Worm (Caenorhabditis elegans): ENCODE measurements around the gene rgs-11.

Gene rgs-11

ce11 chrX:14975467-14976167 is 11.3 kb downstream of the rgs-11 start, which contains the start of gene F20D1.3 (continued):
- peak; percentile 99 for TF ChIP-seq fos-1 (tag; optimal IDR thresholded peaks at IDR 0.05)

- TF ChIP-seq lin-11 (tag; optimal IDR thresholded peaks at IDR 0.05) (no peak), snpc-4 (tag; optimal IDR thresholded peaks at IDR 0.05) (no peak), elt-3 (tag; optimal IDR thresholded peaks at IDR 0.05) (no peak), gmeb-1 (tag; optimal IDR thresholded peaks at IDR 0.05) (no peak), sma-9 (GFP tag; optimal IDR thresholded peaks at IDR 0.05) (no peak), sma-9 (tag; optimal IDR thresholded peaks at IDR 0.05) (no peak), egl-27 (tag; optimal IDR thresholded peaks at IDR 0.05) (no peak), mdl-1 (tag; optimal IDR thresholded peaks at IDR 0.05) (no peak), lin-13 (GFP tag; optimal IDR thresholded peaks at IDR 0.05) (no peak), nhr-129 (tag; optimal IDR thresholded peaks at IDR 0.05) (no peak), unc-62 (GFP tag; optimal IDR thresholded peaks at IDR 0.05) (no peak), nhr-21 (tag; optimal IDR thresholded peaks at IDR 0.05) (no peak), sem-4 (tag; optimal IDR thresholded peaks at IDR 0.05) (no peak), lin-39 (tag; optimal IDR thresholded peaks at IDR 0.05) (no peak), peb-1 (tag; optimal IDR thresholded peaks at IDR 0.05) (no peak)
Measured at ce11 chrX:14976840-14977534, 12.6 kb downstream of the rgs-11 start.

ce11 chrX:14978756-14979155 is 14.4 kb downstream of the rgs-11 start:
- TF ChIP-seq sma-3 (GFP tag; optimal IDR thresholded peaks at IDR 0.05): peak; percentile 27
- TF ChIP-seq ama-1 (optimal IDR thresholded peaks at IDR 0.05): no peak
- TF ChIP-seq egl-27 (tag; optimal IDR thresholded peaks at IDR 0.05): no peak
- TF ChIP-seq unc-55 (GFP tag; optimal IDR thresholded peaks at IDR 0.05): peak; percentile 20
- TF ChIP-seq lin-13 (GFP tag; optimal IDR thresholded peaks at IDR 0.05): peak; percentile 0
- TF ChIP-seq R02D3.7 (tag; optimal IDR thresholded peaks at IDR 0.05): no peak
- TF ChIP-seq ztf-11 (tag; optimal IDR thresholded peaks at IDR 0.05): no peak
- peak; percentile 48 for TF ChIP-seq C34F6.9 (tag; optimal IDR thresholded peaks at IDR 0.05)
- TF ChIP-seq nhr-129 (tag; optimal IDR thresholded peaks at IDR 0.05): peak; percentile 55
- peak; percentile 17 for TF ChIP-seq nhr-21 (tag; optimal IDR thresholded peaks at IDR 0.05)
- peak in 1 of 2 experiments; percentile 64 for TF ChIP-seq lsy-2 (tag; optimal IDR thresholded peaks at IDR 0.05)
- no peak for TF ChIP-seq elt-3 (tag; optimal IDR thresholded peaks at IDR 0.05)
- TF ChIP-seq nhr-25 (tag; optimal IDR thresholded peaks at IDR 0.05): peak; percentile 51
- peak; percentile 50 for TF ChIP-seq sma-9 (GFP tag; optimal IDR thresholded peaks at IDR 0.05)
- no peak for TF ChIP-seq sma-9 (tag; optimal IDR thresholded peaks at IDR 0.05)
- TF ChIP-seq crh-2 (tag; optimal IDR thresholded peaks at IDR 0.05): peak; percentile 54
- TF ChIP-seq ztf-4 (tag; optimal IDR thresholded peaks at IDR 0.05): peak; percentile 72
- no peak for TF ChIP-seq nhr-6 (tag; optimal IDR thresholded peaks at IDR 0.05)
- peak; percentile 44 for TF ChIP-seq F13H6.1 (tag; optimal IDR thresholded peaks at IDR 0.05)

ce11 chrX:14979388-14979787 is 15.0 kb downstream of the rgs-11 start, which contains the start of gene emre-1:
emre-1 (plus strand) TSS chrX:14979688.
- no peak for TF ChIP-seq mab-5 (tag; optimal IDR thresholded peaks at IDR 0.05)
- TF ChIP-seq ama-1 (optimal IDR thresholded peaks at IDR 0.05): no peak
- no peak for TF ChIP-seq elt-1 (tag; optimal IDR thresholded peaks at IDR 0.05)
- TF ChIP-seq lin-13 (GFP tag; optimal IDR thresholded peaks at IDR 0.05): no peak
- no peak for TF ChIP-seq ztf-4 (tag; optimal IDR thresholded peaks at IDR 0.05)
- no peak for TF ChIP-seq sma-3 (GFP tag; optimal IDR thresholded peaks at IDR 0.05)
- no peak for TF ChIP-seq ceh-82 (tag; optimal IDR thresholded peaks at IDR 0.05)
- TF ChIP-seq lsy-2 (tag; optimal IDR thresholded peaks at IDR 0.05): no peak
- TF ChIP-seq skn-1 (tag; optimal IDR thresholded peaks at IDR 0.05): no peak
- no peak for TF ChIP-seq nhr-129 (tag; optimal IDR thresholded peaks at IDR 0.05)
- no peak for TF ChIP-seq crh-2 (tag; optimal IDR thresholded peaks at IDR 0.05)
- no peak for TF ChIP-seq C34F6.9 (tag; optimal IDR thresholded peaks at IDR 0.05)
- no peak for TF ChIP-seq nhr-6 (tag; optimal IDR thresholded peaks at IDR 0.05)
- no peak for TF ChIP-seq ztf-1 (GFP tag; conservative IDR thresholded peaks at IDR 0.05)
- TF ChIP-seq nhr-23 (tag; optimal IDR thresholded peaks at IDR 0.05): no peak
- no peak for TF ChIP-seq sem-4 (tag; optimal IDR thresholded peaks at IDR 0.05)
- TF ChIP-seq lin-11 (tag; optimal IDR thresholded peaks at IDR 0.05): no peak

All from whole organism, L2 larva.